Fruit fly (Drosophila melanogaster) whole organism, prepupa: ENCODE data around the gene CG32280.
A peak's percentile ranks its signal among the peaks of the same experiment; 100 is the strongest.

Experiments
- CG10669 ChIP-seq: fragments of 200-800 bp; sonication (Bioruptor generic); optimal IDR thresholded peaks from 3 replicates; lab custom pipeline; 2018; ENCODE audit warnings: missing biosample characterization, mild to moderate bottlenecking, missing genetic modification characterization, moderate library complexity
- CG16779 ChIP-seq: fragments of 200-800 bp; sonication (Bioruptor generic); optimal IDR thresholded peaks from 3 replicates; lab custom pipeline; 2017; ENCODE audit warnings: missing biosample characterization, mild to moderate bottlenecking, missing genetic modification characterization
- CG6276 ChIP-seq: fragments of 200-800 bp; sonication (Bioruptor generic); optimal IDR thresholded peaks from 2 replicates; lab custom pipeline; 2017; ENCODE audit warnings: missing biosample characterization, mild to moderate bottlenecking, missing genetic modification characterization
- CG6854 ChIP-seq: fragments of 200-800 bp; sonication (Bioruptor generic); optimal IDR thresholded peaks from 2 replicates; lab custom pipeline; 2017; ENCODE audit warnings: missing biosample characterization, mild to moderate bottlenecking, missing genetic modification characterization
- Eip78C ChIP-seq: fragments of 200-800 bp; sonication (Bioruptor generic); peaks from one replicate; lab custom pipeline; 2016; ENCODE audit warnings: missing biosample characterization, missing genetic modification characterization
- Met ChIP-seq: fragments of 200-800 bp; sonication (Bioruptor generic); optimal IDR thresholded peaks from 3 replicates; lab custom pipeline; 2016; ENCODE audit warnings: missing biosample characterization, missing genetic modification characterization
- achi ChIP-seq: fragments of 200-800 bp; sonication (Bioruptor generic); optimal IDR thresholded peaks from 3 replicates; lab custom pipeline; 2016; ENCODE audit warnings: missing biosample characterization, missing genetic modification characterization

DNA sequence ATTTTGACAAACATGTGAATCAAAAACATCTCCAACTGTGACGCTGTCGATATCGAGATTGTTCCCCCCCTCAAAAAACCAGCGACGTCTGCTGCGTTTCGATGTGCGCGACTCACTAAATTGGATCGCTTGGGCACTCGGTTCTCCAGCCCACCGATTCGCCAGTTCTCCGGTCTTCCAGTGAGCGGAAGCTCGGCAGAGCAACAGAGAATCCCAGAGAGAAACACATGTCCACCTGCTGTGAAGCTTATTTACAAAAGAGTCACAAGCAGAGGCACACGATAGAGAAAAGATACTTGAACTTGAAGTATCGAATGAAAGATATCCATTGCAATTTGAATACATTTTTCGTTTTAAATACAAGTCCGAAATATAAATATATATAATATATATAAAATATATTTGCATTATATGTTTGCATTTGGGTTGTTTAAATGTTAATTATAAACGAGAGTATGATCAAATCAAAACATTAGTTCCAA is 30.9 kb upstream of the CG32280 start:
- peak; percentile 18 for TF ChIP-seq CG6854 (GFP tag; lab: Kevin White, UChicago)
- no peak for TF ChIP-seq CG6276
- TF ChIP-seq Eip78C = peak; percentile 68
- TF ChIP-seq achi = peak; percentile 20
- TF ChIP-seq CG16779 (tag; lab: Kevin White, UChicago) = peak; percentile 23
- no peak for TF ChIP-seq Met (GFP tag; lab: Kevin White, UChicago)
- TF ChIP-seq CG10669 (GFP tag; lab: Kevin White, UChicago) = no peak
